Worm (Caenorhabditis elegans) whole organism, early embryonic: Measurements from ENCODE around the gene srd-59.

Experiments used
- B0310.2 ChIP-seq: sonication (generic microtip); optimal IDR thresholded peaks from 2 replicates; lab custom pipeline; 2016; ENCODE audit warnings: mild to moderate bottlenecking, missing genetic modification characterization, missing compliant biosample characterization
- F13C5.2 ChIP-seq: sonication (generic microtip); optimal IDR thresholded peaks from 2 replicates; lab custom pipeline; 2017; ENCODE audit warnings: mild to moderate bottlenecking, missing genetic modification characterization, inconsistent platforms, missing compliant biosample characterization
- aly-1 ChIP-seq: sonication (generic microtip); optimal IDR thresholded peaks from 2 replicates; lab custom pipeline; 2016; ENCODE audit warnings: missing genetic modification characterization, missing compliant biosample characterization
- ama-1 ChIP-seq: fragments of 150-350 bp; optimal IDR thresholded peaks from 2 replicates; lab custom pipeline; 2014
- ceh-13 ChIP-seq: fragments of 200-800 bp; sonication (Bioruptor generic); optimal IDR thresholded peaks from 2 replicates; lab custom pipeline; 2018; ENCODE audit warnings: mild to moderate bottlenecking, missing genetic modification characterization, missing compliant biosample characterization
- ceh-36 ChIP-seq: sonication (generic microtip); optimal IDR thresholded peaks from 2 replicates; lab custom pipeline; 2016; ENCODE audit warnings: missing genetic modification characterization, inconsistent platforms, missing compliant biosample characterization
- ets-7 ChIP-seq: sonication (generic microtip); optimal IDR thresholded peaks from 2 replicates; lab custom pipeline; 2016; ENCODE audit warnings: missing genotype, missing genetic modification characterization, missing compliant biosample characterization
- flt-1 ChIP-seq: fragments of 200-800 bp; sonication (Bioruptor generic); IDR thresholded peaks from 2 replicates; pipeline ENCODE4 v1.3.6; 2022; ENCODE audit warnings: missing genetic modification characterization, missing compliant biosample characterization
- hmbx-1 ChIP-seq: sonication (generic microtip); optimal IDR thresholded peaks from 2 replicates; lab custom pipeline; 2016; ENCODE audit warnings: mild to moderate bottlenecking, missing genetic modification characterization, missing compliant biosample characterization
- hmg-4 ChIP-seq: fragments of 200-800 bp; sonication (Bioruptor generic); optimal IDR thresholded peaks from 2 replicates; lab custom pipeline; 2018; ENCODE audit warnings: mild to moderate bottlenecking, missing genetic modification characterization, missing compliant biosample characterization
- hnd-1 ChIP-seq: sonication (generic microtip); optimal IDR thresholded peaks from 2 replicates; lab custom pipeline; 2016; ENCODE audit warnings: missing genetic modification characterization, missing compliant biosample characterization
- pes-1 ChIP-seq: fragments of 200-800 bp; sonication (Bioruptor generic); IDR thresholded peaks from 2 replicates; pipeline ENCODE4 v1.3.6; 2022; ENCODE audit warnings: missing genetic modification reagents, missing genetic modification characterization, missing compliant biosample characterization
- scrt-1 ChIP-seq: fragments of 200-800 bp; sonication (Bioruptor generic); IDR thresholded peaks from 2 replicates; pipeline ENCODE4 v1.3.6; 2022; ENCODE audit warnings: missing genetic modification characterization, missing compliant biosample characterization
- sea-1 ChIP-seq: fragments of 200-800 bp; sonication (Bioruptor generic); conservative IDR thresholded peaks from 2 replicates; pipeline ENCODE4 v1.3.6; 2022; ENCODE audit warnings: missing genetic modification characterization, missing compliant biosample characterization
- tbx-11 ChIP-seq: fragments of 200-800 bp; sonication (Bioruptor generic); IDR thresholded peaks from 2 replicates; pipeline ENCODE4 v1.3.6; 2022; ENCODE audit warnings: missing genetic modification characterization, missing compliant biosample characterization
- tbx-37 ChIP-seq: fragments of 200-800 bp; sonication (Bioruptor generic); conservative IDR thresholded peaks from 2 replicates; pipeline ENCODE4 v1.3.6; 2022; ENCODE audit warnings: missing genetic modification reagents, missing genetic modification characterization, missing compliant biosample characterization
- tra-4 ChIP-seq: sonication (generic microtip); optimal IDR thresholded peaks from 2 replicates; lab custom pipeline; 2017; ENCODE audit warnings: missing genetic modification characterization, missing compliant biosample characterization

Gene srd-59

ce11 chrII:7204951-7205350 is 537 bp upstream of the srd-59 start, which contains the start of gene srd-58:
srd-58 (minus strand) TSS chrII:7205051.
- TF ChIP-seq F13C5.2 (no peak), ceh-13 (GFP tag; lab: Kevin White, UChicago) (no peak), hmbx-1 (tag; lab: Kevin White, UChicago) (no peak), ama-1 (lab: Kevin White, UChicago) (no peak), pes-1 (GFP tag; lab: Robert Waterston, UW) (no peak), tbx-37 (no peak), ets-7 (no peak), tbx-11 (GFP tag; lab: Robert Waterston, UW) (no peak), flt-1 (GFP tag; lab: Robert Waterston, UW) (no peak), tra-4 (no peak), hmg-4 (GFP tag; lab: Kevin White, UChicago) (no peak), sea-1 (GFP tag; lab: Robert Waterston, UW) (no peak), B0310.2 (tag; lab: Kevin White, UChicago) (no peak), ceh-36 (tag; lab: Kevin White, UChicago) (no peak), hnd-1 (tag; lab: Kevin White, UChicago) (no peak), aly-1 (no peak), scrt-1 (no peak)

ce11 chrII:7207649-7208048 is 2.2 kb downstream of the srd-59 start:
- TF ChIP-seq tbx-37 = no peak
- TF ChIP-seq F13C5.2 = no peak
- TF ChIP-seq aly-1 = no peak
- no peak for TF ChIP-seq hnd-1 (tag; lab: Kevin White, UChicago)
- no peak for TF ChIP-seq ceh-36 (tag; lab: Kevin White, UChicago)

- no peak for TF ChIP-seq tbx-37
- TF ChIP-seq sea-1 (GFP tag; lab: Robert Waterston, UW) = no peak
These were observed 2.7 kb downstream of the srd-59 start, which contains the start of gene dhs-7 for ce11 chrII:7208184-7208583. dhs-7 (minus strand) TSS chrII:7208460.

ce11 chrII:7210187-7210586 is 4.7 kb downstream of the srd-59 start, which contains the start of gene E04F6.15:
E04F6.15 (minus strand) TSS chrII:7210287.
- TF ChIP-seq ceh-13 (GFP tag; lab: Kevin White, UChicago) (no peak), tbx-37 (no peak)

ce11 chrII:7211280-7211679 is 5.8 kb downstream of the srd-59 start, which contains the start of gene E04F6.8:
E04F6.8 (minus strand) TSS chrII:7211380.
- TF ChIP-seq ceh-36 (tag; lab: Kevin White, UChicago) (no peak), scrt-1 (no peak), pes-1 (GFP tag; lab: Robert Waterston, UW) (no peak), aly-1 (no peak), B0310.2 (tag; lab: Kevin White, UChicago) (no peak)

ce11 chrII:7212059-7212458 is 6.6 kb downstream of the srd-59 start, which contains the start of gene E04F6.9:
E04F6.9 (minus strand) TSS chrII:7212159.
- TF ChIP-seq ceh-36 (tag; lab: Kevin White, UChicago) = no peak
- TF ChIP-seq sea-1 (GFP tag; lab: Robert Waterston, UW) = no peak
- TF ChIP-seq pes-1 (GFP tag; lab: Robert Waterston, UW) = no peak
- TF ChIP-seq aly-1 = no peak
- no peak for TF ChIP-seq B0310.2 (tag; lab: Kevin White, UChicago)
- TF ChIP-seq hnd-1 (tag; lab: Kevin White, UChicago) = no peak
- TF ChIP-seq F13C5.2 = no peak
- TF ChIP-seq tbx-37 = no peak
- TF ChIP-seq tra-4 = no peak
- no peak for TF ChIP-seq hmbx-1 (tag; lab: Kevin White, UChicago)
- no peak for TF ChIP-seq ets-7
- TF ChIP-seq flt-1 (GFP tag; lab: Robert Waterston, UW) = no peak
- no peak for TF ChIP-seq hmg-4 (GFP tag; lab: Kevin White, UChicago)
- no peak for TF ChIP-seq tbx-11 (GFP tag; lab: Robert Waterston, UW)

ce11 chrII:7217047-7217446 is 11.6 kb downstream of the srd-59 start, which contains the start of gene E04F6.10:
E04F6.10 (minus strand) TSS chrII:7217147.
- TF ChIP-seq tra-4 (no peak), hnd-1 (tag; lab: Kevin White, UChicago) (no peak), ets-7 (no peak), aly-1 (no peak), ceh-13 (GFP tag; lab: Kevin White, UChicago) (no peak), ama-1 (lab: Kevin White, UChicago) (no peak), F13C5.2 (no peak), sea-1 (GFP tag; lab: Robert Waterston, UW) (no peak)

ce11 chrII:7224074-7224473 is 18.6 kb downstream of the srd-59 start:
- TF ChIP-seq tra-4 = no peak
- TF ChIP-seq ets-7 = no peak
- no peak for TF ChIP-seq B0310.2 (tag; lab: Kevin White, UChicago)
- no peak for TF ChIP-seq pes-1 (GFP tag; lab: Robert Waterston, UW)
- no peak for TF ChIP-seq hmbx-1 (tag; lab: Kevin White, UChicago)
- no peak for TF ChIP-seq aly-1
- no peak for TF ChIP-seq flt-1 (GFP tag; lab: Robert Waterston, UW)
- no peak for TF ChIP-seq F13C5.2
- TF ChIP-seq hnd-1 (tag; lab: Kevin White, UChicago) = no peak
- TF ChIP-seq sea-1 (GFP tag; lab: Robert Waterston, UW) = no peak
- TF ChIP-seq ama-1 (lab: Kevin White, UChicago) = no peak
- no peak for TF ChIP-seq hmg-4 (GFP tag; lab: Kevin White, UChicago)
- no peak for TF ChIP-seq ceh-13 (GFP tag; lab: Kevin White, UChicago)
- TF ChIP-seq ceh-36 (tag; lab: Kevin White, UChicago) = no peak
- no peak for TF ChIP-seq scrt-1
